Fruit fly (Drosophila melanogaster): ENCODE measurements around the gene Asciz.

dm6 chr3L:3186364-3186763 lies 20.3 kb upstream of the Asciz start, which contains the start of gene CG32284:
- TF ChIP-seq h (optimal IDR thresholded peaks at IDR 0.05), result no peak
- TF ChIP-seq Myc (optimal IDR thresholded peaks at IDR 0.05), result no peak

Data from Kc167 (cell line).